Worm (Caenorhabditis elegans): ENCODE results near the gene B0336.13.

- TF ChIP-seq flt-1 (GFP tag; IDR thresholded peaks at IDR 0.05) (no peak), ztf-23 (GFP tag; IDR thresholded peaks at IDR 0.05) (no peak), ref-1 (GFP tag; conservative IDR thresholded peaks at IDR 0.05) (no peak), ztf-29 (GFP tag; IDR thresholded peaks at IDR 0.05) (no peak), med-1 (GFP tag; optimal IDR thresholded peaks at IDR 0.05; ENCODE audit: insufficient read depth) (no peak), cog-1 (tag; optimal IDR thresholded peaks at IDR 0.05) (no peak), klf-2 (GFP tag; conservative IDR thresholded peaks at IDR 0.05) (no peak), T22C8.4 (GFP tag; IDR thresholded peaks at IDR 0.05) (no peak)
Measured at ce11 chrIII:5734328-5734727, 40.5 kb downstream of the B0336.13 start.
